Fruit fly (Drosophila melanogaster): ENCODE measurements around the gene CG7514.

CG7514 gene

DNA sequence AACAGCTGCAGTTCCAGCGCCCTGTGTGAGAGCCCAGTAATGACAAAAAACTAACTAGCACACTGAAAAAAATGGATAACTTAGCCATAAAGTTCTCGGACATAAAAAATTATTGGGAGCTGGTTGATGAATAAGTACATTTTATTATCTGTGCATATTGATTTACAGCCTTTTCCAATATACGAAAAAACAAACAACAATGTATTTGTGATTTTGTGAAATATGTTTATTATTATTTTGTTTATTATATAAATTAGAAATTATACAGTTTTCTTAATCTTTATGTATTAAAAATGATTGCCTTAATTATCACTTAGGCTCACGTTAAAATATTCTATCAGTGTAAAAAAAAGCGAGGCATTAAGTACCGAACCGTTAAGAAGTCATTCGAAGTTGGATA lies 3.2 kb upstream of the CG7514 start (continued):
- TF ChIP-seq dsx (GFP tag; optimal IDR thresholded peaks at IDR 0.05; ENCODE audit: poor library complexity, severe bottlenecking) = peak; percentile 38
- peak; percentile 51 for TF ChIP-seq net (GFP tag; optimal IDR thresholded peaks at IDR 0.05)
- peak; percentile 10 for TF ChIP-seq pdm3 (GFP tag; optimal IDR thresholded peaks at IDR 0.05)
- TF ChIP-seq CG10669 (GFP tag; optimal IDR thresholded peaks at IDR 0.05) = peak; percentile 40
- TF ChIP-seq Eip78C (GFP tag) = peak; percentile 80
- peak; percentile 77 for TF ChIP-seq CG15336 (GFP tag; IDR thresholded peaks at IDR 0.05)
- TF ChIP-seq fd59A (GFP tag; optimal IDR thresholded peaks at IDR 0.05) = peak; percentile 36

dm6 chr3L:4690698-4691097 lies 2.1 kb upstream of the CG7514 start:
- TF ChIP-seq topi (GFP tag; optimal IDR thresholded peaks at IDR 0.05) = no peak
- TF ChIP-seq CG11294 (GFP tag; IDR thresholded peaks at IDR 0.05) = no peak
- no peak for TF ChIP-seq Sox15 (GFP tag; optimal IDR thresholded peaks at IDR 0.05)
- TF ChIP-seq CG32006 (GFP tag; optimal IDR thresholded peaks at IDR 0.05) = peak; percentile 63
- peak; percentile 52 for TF ChIP-seq CG6276 (GFP tag; optimal IDR thresholded peaks at IDR 0.05)
- TF ChIP-seq lz (GFP tag; optimal IDR thresholded peaks at IDR 0.05) = peak; percentile 41
- peak; percentile 51 for TF ChIP-seq esn (GFP tag; optimal IDR thresholded peaks at IDR 0.05)
- no peak for TF ChIP-seq CG1621 (tag; optimal IDR thresholded peaks at IDR 0.05)
- peak; percentile 43 for TF ChIP-seq CG8632 (GFP tag; optimal IDR thresholded peaks at IDR 0.05)
- peak; percentile 7 for TF ChIP-seq vri (GFP tag; optimal IDR thresholded peaks at IDR 0.05)
- TF ChIP-seq CG16779 (tag; optimal IDR thresholded peaks at IDR 0.05) = no peak
- TF ChIP-seq Gug (GFP tag; IDR thresholded peaks at IDR 0.05) = no peak
- TF ChIP-seq achi (GFP tag; optimal IDR thresholded peaks at IDR 0.05) = peak; percentile 37
- TF ChIP-seq Lpt (GFP tag; optimal IDR thresholded peaks at IDR 0.05) = peak; percentile 22
- no peak for TF ChIP-seq CG9139 (GFP tag; optimal IDR thresholded peaks at IDR 0.05)
- TF ChIP-seq dac (GFP tag; optimal IDR thresholded peaks at IDR 0.05) = peak; percentile 12
- TF ChIP-seq ss (GFP tag; optimal IDR thresholded peaks at IDR 0.05) = no peak
- no peak for TF ChIP-seq CG8319 (GFP tag; optimal IDR thresholded peaks at IDR 0.05)
- no peak for TF ChIP-seq fd59A (GFP tag; optimal IDR thresholded peaks at IDR 0.05)
- peak; percentile 41 for TF ChIP-seq CG3919 (GFP tag; optimal IDR thresholded peaks at IDR 0.05)
- peak; percentile 67 for TF ChIP-seq Hr4 (GFP tag; optimal IDR thresholded peaks at IDR 0.05)
- TF ChIP-seq OdsH (GFP tag; optimal IDR thresholded peaks at IDR 0.05) = peak; percentile 58
- TF ChIP-seq Ets21C (GFP tag; optimal IDR thresholded peaks at IDR 0.05) = peak; percentile 12
- TF ChIP-seq CG6792 (GFP tag; optimal IDR thresholded peaks at IDR 0.05) = peak; percentile 5
- TF ChIP-seq net (GFP tag; optimal IDR thresholded peaks at IDR 0.05) = peak; percentile 34
- peak; percentile 41 for TF ChIP-seq Smox (GFP tag; optimal IDR thresholded peaks at IDR 0.05)
- TF ChIP-seq Blimp-1 (GFP tag; optimal IDR thresholded peaks at IDR 0.05) = no peak
- TF ChIP-seq pdm3 (GFP tag; optimal IDR thresholded peaks at IDR 0.05) = peak; percentile 60
- peak; percentile 18 for TF ChIP-seq Sox102F (GFP tag; optimal IDR thresholded peaks at IDR 0.05)
- TF ChIP-seq Sox14 (GFP tag; optimal IDR thresholded peaks at IDR 0.05) = peak; percentile 58
- peak; percentile 67 for TF ChIP-seq CG6163 (GFP tag; IDR thresholded peaks at IDR 0.05)
- TF ChIP-seq spab (GFP tag; optimal IDR thresholded peaks at IDR 0.05) = no peak
- TF ChIP-seq CG11762 (GFP tag; optimal IDR thresholded peaks at IDR 0.05; ENCODE audit: insufficient read depth) = no peak
- TF ChIP-seq Eip78C (GFP tag) = peak; percentile 86
- peak; percentile 53 for TF ChIP-seq Hr39 (GFP tag; optimal IDR thresholded peaks at IDR 0.05)
- TF ChIP-seq CG34406 (GFP tag; optimal IDR thresholded peaks at IDR 0.05) = peak; percentile 13
- TF ChIP-seq CG15336 (GFP tag; IDR thresholded peaks at IDR 0.05) = peak; percentile 61
- peak; percentile 49 for TF ChIP-seq Met (GFP tag; optimal IDR thresholded peaks at IDR 0.05)
- TF ChIP-seq svp (GFP tag) = peak; percentile 72
- no peak for TF ChIP-seq Eip93F (GFP tag; optimal IDR thresholded peaks at IDR 0.05)
- peak; percentile 67; the same call in 2 of the 3 replicates for TF ChIP-seq CG8119 (GFP tag; IDR thresholded peaks at IDR 0.05)
- no peak for TF ChIP-seq Eip75B (GFP tag; optimal IDR thresholded peaks at IDR 0.05)
- peak; percentile 30 for TF ChIP-seq CG10669 (GFP tag; optimal IDR thresholded peaks at IDR 0.05)
- peak; percentile 65 for TF ChIP-seq CG31627 (GFP tag; optimal IDR thresholded peaks at IDR 0.05)
- TF ChIP-seq CG6808 (GFP tag; optimal IDR thresholded peaks at IDR 0.05) = no peak
- peak; percentile 48 for TF ChIP-seq acj6 (GFP tag; optimal IDR thresholded peaks at IDR 0.05)
- no peak for TF ChIP-seq CG11902 (GFP tag; optimal IDR thresholded peaks at IDR 0.05)
- no peak for TF ChIP-seq Hr38 (GFP tag; optimal IDR thresholded peaks at IDR 0.05)

Measured in whole organism, prepupa.